Fruit fly (Drosophila melanogaster) whole organism, prepupa: ENCODE data around the gene dos.

Experiments
- CG10631 ChIP-seq: fragments of 200-800 bp; sonication (Bioruptor generic); optimal IDR thresholded peaks from 2 replicates; lab custom pipeline; 2016; ENCODE audit warnings: missing biosample characterization, missing genetic modification characterization
- CG8632 ChIP-seq: fragments of 200-800 bp; sonication (Bioruptor generic); optimal IDR thresholded peaks from 3 replicates; lab custom pipeline; 2016; ENCODE audit warnings: missing biosample characterization, missing genetic modification characterization
- Hr38 ChIP-seq: sonication (Bioruptor generic); optimal IDR thresholded peaks from 2 replicates; lab custom pipeline; 2016; ENCODE audit warnings: missing biosample characterization, missing genetic modification characterization
- Smox ChIP-seq: fragments of 200-800 bp; sonication (Bioruptor generic); optimal IDR thresholded peaks from 3 replicates; lab custom pipeline; 2016; ENCODE audit warnings: missing biosample characterization, missing genetic modification characterization
- salr ChIP-seq, 2 experiments: fragments of 200-800 bp; sonication (Bioruptor generic); optimal IDR thresholded peaks; 3 replicates each; lab custom pipeline; 2016 to 2018; ENCODE audit warnings: missing biosample characterization in 2 of 2, missing genetic modification characterization in 2 of 2, mild to moderate bottlenecking in 1 of 2

- TF ChIP-seq CG8632 (GFP tag; lab: Kevin White, UChicago), result no peak
- no peak for TF ChIP-seq Hr38 (GFP tag; lab: Kevin White, UChicago)
- no peak for TF ChIP-seq Smox (GFP tag; lab: Kevin White, UChicago)
- TF ChIP-seq CG10631, result no peak
- no peak for TF ChIP-seq salr (GFP tag; optimal IDR thresholded peaks at IDR 0.05; lab: Kevin White, UChicago)
Measured at dm6 chr3L:2587562-2587918, 1.7 kb upstream of the dos start.
